Fruit fly (Drosophila melanogaster): ENCODE results near the gene Mt2.

dm6 chr2L:12055837-12056388 is 40.4 kb upstream of the Mt2 start, which contains the start of the genes JhI-21, RpL7-like and CG34164:
- no peak for TF ChIP-seq CG14711 (tag; optimal IDR thresholded peaks at IDR 0.05)
- no peak for TF ChIP-seq Hr96 (GFP tag; optimal IDR thresholded peaks at IDR 0.05)
- no peak for TF ChIP-seq CG1620 (GFP tag; optimal IDR thresholded peaks at IDR 0.05)
- TF ChIP-seq toe (GFP tag; optimal IDR thresholded peaks at IDR 0.05), result no peak
- no peak for TF ChIP-seq cic (GFP tag; optimal IDR thresholded peaks at IDR 0.05)
- TF ChIP-seq kay (GFP tag; ENCODE audit: borderline replicate concordance), result no peak
- no peak for TF ChIP-seq Clk (GFP tag; optimal IDR thresholded peaks at IDR 0.05)
- no peak for TF ChIP-seq Crg-1 (GFP tag; optimal IDR thresholded peaks at IDR 0.05)
- no peak for TF ChIP-seq bab1 (GFP tag; optimal IDR thresholded peaks at IDR 0.05)
- peak; percentile 87 for TF ChIP-seq Mnt (GFP tag; optimal IDR thresholded peaks at IDR 0.05)
- no peak for TF ChIP-seq ovo (GFP tag; optimal IDR thresholded peaks at IDR 0.05)

Data from whole organism, adult.